Fruit fly (Drosophila melanogaster) ovary, adult (tissue): ENCODE measurements around the gene klu.

Experiments
- CG17801 ChIP-seq: fragments of 200-800 bp; optimal IDR thresholded peaks from 2 replicates; lab custom pipeline; 2019; ENCODE audit warnings: missing biosample characterization, mild to moderate bottlenecking, missing genetic modification characterization, moderate library complexity; ENCODE audit not compliant: partially characterized antibody

The klu gene

dm6 chr3L:11009000-11009794 is at the start of gene klu:
klu (minus strand) TSS chr3L:11009188.
- TF ChIP-seq CG17801 (GFP tag; lab: Kevin White, UChicago) = no peak

dm6 chr3L:11053843-11054242 is 44.9 kb upstream of the klu start, which contains the start of gene CG7888:
CG7888 (plus strand) TSS chr3L:11054035.
- TF ChIP-seq CG17801 (GFP tag; lab: Kevin White, UChicago) = no peak

dm6 chr3L:11052760-11053259 is 43.8 kb upstream of the klu start:
- TF ChIP-seq CG17801 (GFP tag; lab: Kevin White, UChicago) = no peak

dm6 chr3L:11051271-11051670 is 42.3 kb upstream of the klu start, which contains the start of gene CG43693:
CG43693 (minus strand) TSS chr3L:11051371.
- no peak for TF ChIP-seq CG17801 (GFP tag; lab: Kevin White, UChicago)

dm6 chr3L:11049414-11049813 is 40.4 kb upstream of the klu start:
- peak; percentile 25 for TF ChIP-seq CG17801 (GFP tag; lab: Kevin White, UChicago)

dm6 chr3L:11047877-11048276 is 38.9 kb upstream of the klu start:
- peak; percentile 32 for TF ChIP-seq CG17801 (GFP tag; lab: Kevin White, UChicago)

- TF ChIP-seq CG17801 (GFP tag; lab: Kevin White, UChicago) = peak; percentile 59
Observed at dm6 chr3L:11046559-11046958, 37.6 kb upstream of the klu start.

dm6 chr3L:11045009-11045408 is 36.0 kb upstream of the klu start:
- no peak for TF ChIP-seq CG17801 (GFP tag; lab: Kevin White, UChicago)

- peak; percentile 31 for TF ChIP-seq CG17801 (GFP tag; lab: Kevin White, UChicago)
Observed at dm6 chr3L:11043650-11044049, 34.7 kb upstream of the klu start.

- TF ChIP-seq CG17801 (GFP tag; lab: Kevin White, UChicago) = no peak
Observed at dm6 chr3L:11041193-11041592, 32.2 kb upstream of the klu start.

- no peak for TF ChIP-seq CG17801 (GFP tag; lab: Kevin White, UChicago)
Observed at dm6 chr3L:11035039-11035438, 26.1 kb upstream of the klu start.

dm6 chr3L:11033327-11033975 is 24.5 kb upstream of the klu start:
- no peak for TF ChIP-seq CG17801 (GFP tag; lab: Kevin White, UChicago)

dm6 chr3L:11031784-11032183 is 22.8 kb upstream of the klu start:
- TF ChIP-seq CG17801 (GFP tag; lab: Kevin White, UChicago) = no peak

- TF ChIP-seq CG17801 (GFP tag; lab: Kevin White, UChicago) = no peak
Observed at dm6 chr3L:11027279-11027678, 18.3 kb upstream of the klu start, which contains the start of gene CG32081. CG32081 (plus strand) TSS chr3L:11027579.

dm6 chr3L:11025261-11025660 is 16.3 kb upstream of the klu start, which contains the start of gene CG32079:
CG32079 (plus strand) TSS chr3L:11025561.
- TF ChIP-seq CG17801 (GFP tag; lab: Kevin White, UChicago) = no peak
